Worm (Caenorhabditis elegans): ENCODE measurements around the gene C01F1.5.

The C01F1.5 gene

DNA sequence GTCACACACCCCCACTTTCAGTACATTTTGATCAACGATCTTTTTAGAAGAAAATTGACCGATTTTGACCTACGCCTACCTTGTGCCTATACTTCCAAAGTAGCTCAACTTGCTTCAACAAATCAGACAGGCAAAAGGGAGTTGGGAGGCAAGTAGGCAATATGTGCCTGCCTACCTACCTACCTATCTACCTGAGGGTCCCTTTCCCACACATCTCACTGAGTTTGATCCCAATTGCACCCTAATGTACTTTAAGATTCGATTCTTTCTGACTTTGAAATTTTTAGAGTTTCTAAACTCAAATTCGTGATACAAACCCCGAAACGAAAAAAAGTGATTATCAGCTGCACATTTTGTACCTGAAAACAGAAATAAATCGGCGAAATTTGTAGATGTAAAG is 13.9 kb downstream of the C01F1.5 start:
- TF ChIP-seq unc-120 (tag; optimal IDR thresholded peaks at IDR 0.05; ENCODE audit: poor library complexity, severe bottlenecking) = no peak
- no peak for TF ChIP-seq unc-62 (GFP tag; optimal IDR thresholded peaks at IDR 0.05)
- TF ChIP-seq mab-5 (tag; optimal IDR thresholded peaks at IDR 0.05) = no peak
- TF ChIP-seq snpc-4 (tag; optimal IDR thresholded peaks at IDR 0.05) = no peak
- no peak for TF ChIP-seq bed-3 (GFP tag; optimal IDR thresholded peaks at IDR 0.05)
- TF ChIP-seq ham-2 (GFP tag; optimal IDR thresholded peaks at IDR 0.05) = no peak

DNA sequence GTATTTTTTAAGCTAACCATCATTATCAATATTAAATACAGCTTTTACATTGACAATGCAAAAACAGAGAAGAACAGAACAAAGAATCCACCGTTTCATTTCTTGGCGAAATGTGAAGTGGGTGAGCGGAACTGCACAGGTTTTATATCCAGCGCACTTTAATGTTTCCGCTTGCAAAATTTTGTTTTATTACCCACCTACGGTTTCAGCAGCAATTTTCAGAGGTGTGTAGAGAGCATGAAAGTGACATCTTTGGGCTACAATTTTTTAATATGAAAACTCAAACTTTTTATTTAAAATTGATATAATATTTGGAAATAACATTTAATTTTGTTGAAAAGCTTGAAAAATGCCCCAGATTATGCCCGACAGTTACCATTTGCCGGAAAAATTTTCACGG is 23.0 kb downstream of the C01F1.5 start, which contains the start of gene clec-135:
TSS of gene clec-135 (minus strand) at position 101 of the 400 bp plus-strand sequence.
- no peak for TF ChIP-seq bed-3 (GFP tag; optimal IDR thresholded peaks at IDR 0.05)

DNA sequence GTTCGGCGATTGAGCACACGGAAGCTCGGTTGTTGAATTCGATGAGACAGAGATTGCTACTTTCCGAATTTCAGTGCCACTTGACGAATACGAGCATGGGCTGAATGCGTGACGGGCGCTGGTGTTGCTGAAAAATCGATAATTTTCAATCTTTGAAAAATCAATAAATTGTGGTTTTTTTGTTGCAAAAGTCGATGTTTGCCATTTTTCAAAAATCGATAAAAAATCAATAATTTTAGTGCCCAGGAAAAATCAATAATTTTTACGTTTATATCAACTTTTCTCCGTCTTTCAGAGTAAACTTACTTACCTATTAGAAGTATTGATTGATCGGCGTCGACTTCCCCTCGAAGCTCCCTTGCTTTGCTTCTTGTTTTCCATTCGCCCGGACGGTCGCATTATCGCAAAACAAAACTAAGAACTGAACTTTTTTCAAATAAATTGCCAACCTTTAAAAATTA is 25.1 kb downstream of the C01F1.5 start, which contains the start of gene C16A11.7:
TSS of gene C16A11.7 (minus strand) at position 411 of the 461 bp plus-strand sequence.
- no peak for TF ChIP-seq snpc-4 (tag; optimal IDR thresholded peaks at IDR 0.05)
- TF ChIP-seq sem-2 (GFP tag; optimal IDR thresholded peaks at IDR 0.05) = no peak
- TF ChIP-seq nhr-28 (tag; optimal IDR thresholded peaks at IDR 0.05) = no peak
- TF ChIP-seq zip-8 (tag; optimal IDR thresholded peaks at IDR 0.05) = no peak
- TF ChIP-seq pha-4 (tag; optimal IDR thresholded peaks at IDR 0.05) = no peak
- TF ChIP-seq lin-13 (tag; optimal IDR thresholded peaks at IDR 0.05) = no peak
- TF ChIP-seq nhr-76 (tag; optimal IDR thresholded peaks at IDR 0.05) = no peak
- TF ChIP-seq tbx-8 (GFP tag; optimal IDR thresholded peaks at IDR 0.05) = no peak
- TF ChIP-seq bed-3 (GFP tag; optimal IDR thresholded peaks at IDR 0.05) = no peak
- TF ChIP-seq blmp-1 (tag; optimal IDR thresholded peaks at IDR 0.05) = no peak

DNA sequence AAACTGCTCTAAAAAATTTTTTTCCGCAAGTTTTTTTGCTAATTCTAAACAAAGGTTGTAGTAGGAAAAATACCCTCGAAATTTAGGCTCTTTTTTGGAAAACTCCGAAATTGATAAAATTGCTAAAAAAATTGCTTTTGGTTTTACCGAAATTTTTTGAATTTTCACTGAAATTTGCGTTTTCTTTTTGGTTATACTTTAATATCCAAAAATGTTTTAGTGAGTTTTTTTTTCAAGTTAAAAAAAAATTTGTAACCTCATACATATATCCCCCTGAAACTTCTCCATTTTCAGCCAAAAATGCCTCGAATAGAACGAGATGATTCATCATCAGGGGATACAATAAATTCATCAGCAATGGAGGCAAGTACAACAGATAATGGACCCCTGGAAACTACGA is 34.7 kb downstream of the C01F1.5 start, which contains the start of gene gpa-11:
TSS of gene gpa-11 (plus strand) at position 301 of the 400 bp plus-strand sequence.
- TF ChIP-seq elt-3 (tag; optimal IDR thresholded peaks at IDR 0.05) (no peak), unc-120 (tag; optimal IDR thresholded peaks at IDR 0.05; ENCODE audit: poor library complexity, severe bottlenecking) (no peak), pha-4 (tag; optimal IDR thresholded peaks at IDR 0.05) (no peak), mab-5 (tag; optimal IDR thresholded peaks at IDR 0.05) (no peak), nhr-28 (tag; optimal IDR thresholded peaks at IDR 0.05) (no peak), snpc-4 (tag; optimal IDR thresholded peaks at IDR 0.05) (no peak), sem-2 (GFP tag; optimal IDR thresholded peaks at IDR 0.05) (no peak), mep-1 (tag; optimal IDR thresholded peaks at IDR 0.05) (no peak), lsy-2 (tag; optimal IDR thresholded peaks at IDR 0.05) (no peak), unc-39 (tag; optimal IDR thresholded peaks at IDR 0.05) (no peak), ces-1 (GFP tag; optimal IDR thresholded peaks at IDR 0.05) (no peak), zip-8 (tag; optimal IDR thresholded peaks at IDR 0.05) (no peak), nhr-76 (tag; optimal IDR thresholded peaks at IDR 0.05) (no peak), ham-2 (GFP tag; optimal IDR thresholded peaks at IDR 0.05) (no peak), unc-62 (GFP tag; optimal IDR thresholded peaks at IDR 0.05) (no peak), bed-3 (GFP tag; optimal IDR thresholded peaks at IDR 0.05) (no peak), cnd-1 (tag; optimal IDR thresholded peaks at IDR 0.05) (no peak), tbx-8 (GFP tag; optimal IDR thresholded peaks at IDR 0.05) (no peak)

DNA sequence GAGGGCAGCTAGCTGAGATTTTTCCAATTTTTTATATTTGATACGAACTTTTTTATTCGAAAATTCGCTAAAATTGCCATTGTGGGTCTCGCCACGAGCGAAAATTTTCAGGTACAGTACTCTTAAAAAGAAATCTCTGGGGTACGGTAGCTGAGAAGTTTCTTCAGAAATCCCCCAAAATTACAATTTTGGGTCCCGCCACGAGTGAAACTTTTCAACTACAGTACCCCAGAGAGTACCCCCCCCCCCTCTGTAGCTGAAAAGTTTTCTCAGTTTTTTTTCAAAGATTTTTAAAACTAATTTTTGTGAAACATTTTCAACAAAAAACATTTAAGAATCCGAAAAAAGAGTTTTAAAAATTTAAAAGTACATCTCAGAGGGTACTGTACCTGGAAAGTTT is 36.7 kb downstream of the C01F1.5 start:
- TF ChIP-seq ztf-11 (tag; optimal IDR thresholded peaks at IDR 0.05) (no peak), unc-39 (tag; optimal IDR thresholded peaks at IDR 0.05) (no peak), M03D4.4 (tag; optimal IDR thresholded peaks at IDR 0.05) (no peak), zip-8 (tag; optimal IDR thresholded peaks at IDR 0.05) (no peak), sem-2 (GFP tag; optimal IDR thresholded peaks at IDR 0.05) (no peak), nhr-28 (tag; optimal IDR thresholded peaks at IDR 0.05) (no peak), elt-3 (tag; optimal IDR thresholded peaks at IDR 0.05) (no peak)

DNA sequence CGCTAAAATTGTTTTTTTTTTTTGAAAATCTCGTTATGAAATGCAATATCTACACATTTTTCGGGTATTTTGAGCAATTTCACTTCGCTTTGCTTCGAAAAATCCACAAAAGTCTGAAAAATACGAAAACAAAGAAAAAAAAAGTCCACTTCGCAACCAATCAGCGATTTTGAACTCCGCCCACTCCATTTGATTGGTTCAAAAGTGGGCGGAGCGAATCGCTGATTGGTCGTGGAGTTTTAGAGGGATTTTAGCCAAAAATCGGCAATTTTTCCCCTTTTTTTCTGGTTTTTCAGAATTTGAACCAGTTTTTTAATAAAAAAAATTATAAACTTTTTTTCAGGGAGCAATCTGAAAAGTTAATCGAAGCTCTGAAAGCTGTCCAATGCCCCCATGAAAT is 42.7 kb downstream of the C01F1.5 start:
- TF ChIP-seq nhr-76 (tag; optimal IDR thresholded peaks at IDR 0.05) (no peak), mab-5 (tag; optimal IDR thresholded peaks at IDR 0.05) (no peak), cnd-1 (tag; optimal IDR thresholded peaks at IDR 0.05) (no peak), ces-1 (GFP tag; optimal IDR thresholded peaks at IDR 0.05) (no peak), blmp-1 (tag; optimal IDR thresholded peaks at IDR 0.05) (no peak), nhr-237 (tag; optimal IDR thresholded peaks at IDR 0.05) (no peak), elt-1 (tag; optimal IDR thresholded peaks at IDR 0.05; ENCODE audit: borderline replicate concordance, insufficient read depth) (no peak), hlh-1 (tag; optimal IDR thresholded peaks at IDR 0.05) (no peak), snpc-4 (tag; optimal IDR thresholded peaks at IDR 0.05) (no peak), lsy-2 (tag; optimal IDR thresholded peaks at IDR 0.05) (no peak), mep-1 (tag; optimal IDR thresholded peaks at IDR 0.05) (no peak), nhr-12 (tag; optimal IDR thresholded peaks at IDR 0.05) (no peak), M03D4.4 (tag; optimal IDR thresholded peaks at IDR 0.05) (no peak), mls-2 (tag; optimal IDR thresholded peaks at IDR 0.05) (no peak), ceh-83 (GFP tag; optimal IDR thresholded peaks at IDR 0.05) (no peak)
